Fruit fly (Drosophila melanogaster) whole organism, embryonic: ENCODE measurements around the gene CG4957.

Source experiments
- Bdp1 ChIP-seq: fragments of 200-800 bp; sonication (Bioruptor generic); optimal IDR thresholded peaks from 3 replicates; lab custom pipeline; 2016; ENCODE audit warnings: missing biosample characterization, missing genetic modification characterization
- Bgb ChIP-seq: fragments of 200-800 bp; sonication (Bioruptor generic); IDR thresholded peaks from 2 replicates; pipeline ENCODE4 v1.3.6; 2022; ENCODE audit warnings: missing biosample characterization, missing genetic modification characterization; ENCODE audit not compliant: partially characterized antibody
- CG10209 ChIP-seq: fragments of 200-800 bp; sonication (Bioruptor generic); optimal IDR thresholded peaks from 3 replicates; lab custom pipeline; 2017; ENCODE audit warnings: missing biosample characterization, mild to moderate bottlenecking, missing genetic modification characterization, missing genetic modification reagents
- CG14710 ChIP-seq: fragments of 200-800 bp; sonication (Bioruptor generic); optimal IDR thresholded peaks from 3 replicates; lab custom pipeline; 2019; ENCODE audit warnings: missing biosample characterization, mild to moderate bottlenecking, missing genetic modification characterization, moderate library complexity
- CG16779 ChIP-seq: fragments of 200-800 bp; sonication (Bioruptor generic); IDR thresholded peaks from 2 replicates; pipeline ENCODE4 v1.3.6; 2022; ENCODE audit warnings: missing biosample characterization, missing genetic modification characterization
- CG30431 ChIP-seq: fragments of 200-800 bp; sonication (Bioruptor generic); optimal IDR thresholded peaks from 2 replicates; lab custom pipeline; 2017; ENCODE audit warnings: missing biosample characterization, missing genetic modification characterization
- CG3726 ChIP-seq: fragments of 200-800 bp; sonication (Bioruptor generic); IDR thresholded peaks from 3 replicates; pipeline ENCODE4, ENCODE4 v1.3.6; 2022; ENCODE audit warnings: missing biosample characterization, missing genetic modification characterization
- CG3847 ChIP-seq: fragments of 200-800 bp; sonication (Bioruptor generic); IDR thresholded peaks from 2 replicates; pipeline ENCODE4 v1.3.6; 2022; ENCODE audit warnings: missing biosample characterization, missing genetic modification characterization
- CG43689 ChIP-seq: fragments of 200-800 bp; sonication (Bioruptor generic); IDR thresholded peaks from 2 replicates; pipeline ENCODE4 v1.3.6; 2022; ENCODE audit warnings: missing biosample characterization, missing genetic modification characterization
- CG4617 ChIP-seq: fragments of 200-800 bp; sonication (Bioruptor generic); optimal IDR thresholded peaks from 3 replicates; lab custom pipeline; 2016; ENCODE audit warnings: missing biosample characterization, missing genetic modification characterization, borderline replicate concordance
- CG8290 ChIP-seq, 3 experiments: fragments of 200-800 bp; sonication (Bioruptor generic); optimal IDR thresholded peaks; 2 replicates each; lab custom pipeline; 2016 to 2019; ENCODE audit warnings: missing biosample characterization in 3 of 3, missing genetic modification characterization in 3 of 3, mild to moderate bottlenecking in 2 of 3, moderate library complexity in 1 of 3
- CG8924 ChIP-seq: fragments of 200-800 bp; optimal IDR thresholded peaks from 3 replicates; lab custom pipeline; 2019; ENCODE audit warnings: missing biosample characterization, mild to moderate bottlenecking, missing genetic modification characterization, moderate library complexity
- CG9817 ChIP-seq: fragments of 200-800 bp; sonication (Bioruptor generic); optimal IDR thresholded peaks from 2 replicates; lab custom pipeline; 2018; ENCODE audit warnings: missing biosample characterization, mild to moderate bottlenecking, missing genetic modification characterization, moderate library complexity
- D ChIP-seq, 2 experiments: fragments of 200-800 bp in 1 of 2; fragments of >200 bp in 1 of 2; sonication (Bioruptor generic) in 1 of 2; optimal IDR thresholded peaks; 2 replicates in 1 of 2; 3 replicates in 1 of 2; lab custom pipeline; 2017; ENCODE audit warnings: mild to moderate bottlenecking in 1 of 2, missing biosample characterization in 1 of 2, missing genetic modification characterization in 1 of 2, missing genetic modification reagents in 1 of 2
- Dfd ChIP-seq, 2 experiments: fragments of >200 bp; optimal IDR thresholded peaks; 2 replicates each; lab custom pipeline; 2017; ENCODE audit warnings: missing biosample characterization in 2 of 2, missing genetic modification characterization in 2 of 2
- Doc2 ChIP-seq: fragments of 200-800 bp; sonication (Bioruptor generic); IDR thresholded peaks from 2 replicates; pipeline ENCODE4 v1.3.6; 2022; ENCODE audit warnings: missing biosample characterization, missing genetic modification characterization
- Doc3 ChIP-seq: fragments of 200-800 bp; sonication (Bioruptor generic); IDR thresholded peaks from 3 replicates; pipeline ENCODE4 v1.3.6; 2022; ENCODE audit warnings: missing biosample characterization, missing genetic modification characterization; ENCODE audit not compliant: partially characterized antibody
- ERR ChIP-seq: fragments of 200-800 bp; sonication (Bioruptor generic); optimal IDR thresholded peaks from 2 replicates; lab custom pipeline; 2016; ENCODE audit warnings: missing biosample characterization, missing genetic modification characterization
- Ets97D ChIP-seq: fragments of 200-800 bp; sonication (Bioruptor generic); optimal IDR thresholded peaks from 3 replicates; lab custom pipeline; 2016; ENCODE audit warnings: missing biosample characterization, missing genetic modification characterization
- Gug ChIP-seq: fragments of 200-800 bp; sonication (Bioruptor generic); IDR thresholded peaks from 4 replicates; pipeline ENCODE4 v1.3.6; 2022; ENCODE audit warnings: missing biosample characterization, missing genetic modification characterization
- HmgZ ChIP-seq: fragments of 200-800 bp; sonication (Bioruptor generic); optimal IDR thresholded peaks from 2 replicates; lab custom pipeline; 2018; ENCODE audit warnings: missing biosample characterization, mild to moderate bottlenecking, missing genetic modification characterization
- Jarid2 ChIP-seq: fragments of 200-800 bp; sonication (Bioruptor generic); optimal IDR thresholded peaks from 3 replicates; lab custom pipeline; 2017; ENCODE audit warnings: mild to moderate bottlenecking, missing biosample characterization, missing genetic modification reagents, missing genetic modification characterization
- NFAT ChIP-seq: fragments of 200-800 bp; sonication (Bioruptor generic); IDR thresholded peaks from 2 replicates; pipeline ENCODE4 v1.3.6; 2022; ENCODE audit warnings: missing biosample characterization, missing genetic modification characterization
- Opbp ChIP-seq: fragments of 200-800 bp; sonication (Bioruptor generic); IDR thresholded peaks from 3 replicates; pipeline ENCODE4 v1.3.6; 2022; ENCODE audit warnings: missing biosample characterization, missing genetic modification characterization; ENCODE audit not compliant: partially characterized antibody
- Scr ChIP-seq: fragments of 200-800 bp; sonication (Bioruptor generic); IDR thresholded peaks from 2 replicates; pipeline ENCODE4 v1.3.6; 2022; ENCODE audit warnings: missing biosample characterization, missing genetic modification characterization; ENCODE audit not compliant: partially characterized antibody
- Six4 ChIP-seq: fragments of 200-800 bp; sonication (Bioruptor generic); optimal IDR thresholded peaks from 2 replicates; lab custom pipeline; 2016; ENCODE audit warnings: missing biosample characterization, missing genetic modification characterization
- Usf ChIP-seq: fragments of 200-800 bp; sonication (Bioruptor generic); optimal IDR thresholded peaks from 2 replicates; lab custom pipeline; 2017; ENCODE audit warnings: missing genotype, missing biosample characterization, missing genetic modification characterization
- chinmo ChIP-seq: fragments of 200-800 bp; sonication (Bioruptor generic); IDR thresholded peaks from 4 replicates; pipeline ENCODE4 v1.3.6; 2022; ENCODE audit warnings: missing biosample characterization, missing genetic modification characterization; ENCODE audit not compliant: partially characterized antibody
- dati ChIP-seq: fragments of 200-800 bp; sonication (Bioruptor generic); IDR thresholded peaks from 2 replicates; pipeline ENCODE4 v1.3.6; 2022; ENCODE audit warnings: missing biosample characterization, missing genetic modification characterization
- ems ChIP-seq: fragments of 200-800 bp; sonication (Bioruptor generic); optimal IDR thresholded peaks from 3 replicates; lab custom pipeline; 2016; ENCODE audit warnings: missing biosample characterization, missing genetic modification characterization
- fd64A ChIP-seq: fragments of 200-800 bp; sonication (Bioruptor generic); optimal IDR thresholded peaks from 3 replicates; lab custom pipeline; 2018; ENCODE audit warnings: missing biosample characterization, mild to moderate bottlenecking, missing genetic modification characterization
- grn ChIP-seq: fragments of 200-800 bp; sonication (Bioruptor generic); optimal IDR thresholded peaks from 3 replicates; lab custom pipeline; 2017; ENCODE audit warnings: missing biosample characterization, missing genetic modification characterization
- gsb-n ChIP-seq: fragments of 200-800 bp; sonication (Bioruptor generic); optimal IDR thresholded peaks from 3 replicates; lab custom pipeline; 2018; ENCODE audit warnings: missing biosample characterization, mild to moderate bottlenecking, missing genetic modification characterization
- inv ChIP-seq: fragments of 200-800 bp; sonication (Bioruptor generic); IDR thresholded peaks from 2 replicates; pipeline ENCODE4 v1.3.6; 2022; ENCODE audit warnings: missing biosample characterization, missing genetic modification characterization; ENCODE audit not compliant: partially characterized antibody
- jumu ChIP-seq: fragments of 200-800 bp; sonication (Bioruptor generic); optimal IDR thresholded peaks from 3 replicates; lab custom pipeline; 2016; ENCODE audit warnings: missing biosample characterization, missing genetic modification characterization
- lilli ChIP-seq: fragments of 200-800 bp; sonication (Bioruptor generic); optimal IDR thresholded peaks from 3 replicates; lab custom pipeline; 2016; ENCODE audit warnings: missing biosample characterization, missing genetic modification characterization
- maf-S ChIP-seq: fragments of 200-800 bp; sonication (Bioruptor generic); optimal IDR thresholded peaks from 2 replicates; lab custom pipeline; 2016; ENCODE audit warnings: missing biosample characterization, missing genetic modification characterization
- nmo ChIP-seq: fragments of 200-800 bp; sonication (Bioruptor generic); optimal IDR thresholded peaks from 2 replicates; lab custom pipeline; 2018; ENCODE audit warnings: missing biosample characterization, mild to moderate bottlenecking, missing genetic modification characterization, moderate library complexity
- odd ChIP-seq: fragments of 200-800 bp; sonication (Bioruptor generic); optimal IDR thresholded peaks from 2 replicates; lab custom pipeline; 2017; ENCODE audit warnings: missing biosample characterization, mild to moderate bottlenecking, missing genetic modification characterization
- pan ChIP-seq, 4 experiments: fragments of >200 bp in 3 of 4; fragments of 200-800 bp in 1 of 4; sonication (Bioruptor generic) in 1 of 4; optimal IDR thresholded peaks in 3 of 4; IDR thresholded peaks in 1 of 4; 2 replicates each; pipeline versions ENCODE4 v1.3.6 to Lab custom; 2017 to 2022; ENCODE audit warnings: missing biosample characterization in 2 of 4, missing genetic modification characterization in 2 of 4, mixed read lengths in 1 of 4
- prd ChIP-seq, 3 experiments: fragments of >200 bp in 2 of 3; fragments of 200-800 bp in 1 of 3; sonication (Bioruptor generic) in 1 of 3; optimal IDR thresholded peaks in 2 of 3; IDR thresholded peaks in 1 of 3; 2 replicates in 2 of 3; 3 replicates in 1 of 3; pipeline versions ENCODE4 v1.3.6 to Lab custom; 2017 to 2022; ENCODE audit warnings: missing biosample characterization in 1 of 3, missing genetic modification characterization in 1 of 3
- slbo ChIP-seq: fragments of 200-800 bp; sonication (Bioruptor generic); IDR thresholded peaks from 2 replicates; pipeline ENCODE4 v1.3.6; 2022; ENCODE audit warnings: missing biosample characterization, missing genetic modification characterization
- stwl ChIP-seq: fragments of 200-800 bp; sonication (Bioruptor generic); optimal IDR thresholded peaks from 3 replicates; lab custom pipeline; 2018; ENCODE audit warnings: missing biosample characterization, mild to moderate bottlenecking, missing genetic modification characterization, moderate library complexity
- tna ChIP-seq: fragments of 200-800 bp; sonication (Bioruptor generic); IDR thresholded peaks from 2 replicates; pipeline ENCODE4 v1.3.6; 2022; ENCODE audit warnings: missing biosample characterization, missing genetic modification characterization; ENCODE audit not compliant: partially characterized antibody
- trem ChIP-seq: fragments of 200-800 bp; optimal IDR thresholded peaks from 3 replicates; lab custom pipeline; 2019; ENCODE audit warnings: missing biosample characterization, mild to moderate bottlenecking, missing genetic modification characterization, moderate library complexity
- tx ChIP-seq: fragments of 200-800 bp; sonication (Bioruptor generic); optimal IDR thresholded peaks from 2 replicates; lab custom pipeline; 2016; ENCODE audit warnings: missing biosample characterization, missing genetic modification characterization
- unc-4 ChIP-seq: fragments of 200-800 bp; sonication (Bioruptor generic); IDR thresholded peaks from 2 replicates; pipeline ENCODE4 v1.3.6; 2022; ENCODE audit warnings: missing biosample characterization, missing genetic modification characterization; ENCODE audit not compliant: partially characterized antibody
- usp ChIP-seq: fragments of >200 bp; optimal IDR thresholded peaks from 2 replicates; lab custom pipeline; 2017; ENCODE audit warnings: missing biosample characterization, missing genetic modification characterization
- zfh1 ChIP-seq: fragments of 200-800 bp; sonication (Bioruptor generic); IDR thresholded peaks from 3 replicates; pipeline ENCODE4 v1.3.6; 2022; ENCODE audit warnings: missing biosample characterization, missing genetic modification characterization

CG4957 gene

dm6 chr2L:10278658-10279057 lies 10.0 kb downstream of the CG4957 start, which contains the start of gene Utx (continued):
- TF ChIP-seq inv (GFP tag; lab: Robert Waterston, UW) (peak; percentile 88), CG14710 (peak; percentile 56), CG4617 (peak; percentile 55), prd (optimal IDR thresholded peaks at IDR 0.05; lab: Kevin White, UChicago) (no peak), prd (GFP tag; IDR thresholded peaks at IDR 0.05; lab: Robert Waterston, UW) (no peak), Usf (no peak), NFAT (GFP tag; lab: Robert Waterston, UW) (no peak), trem (peak; percentile 49), CG8290 (GFP tag; optimal IDR thresholded peaks at IDR 0.05; lab: Kevin White, UChicago) (peak; percentile 5), CG8290 (tag; optimal IDR thresholded peaks at IDR 0.05; lab: Kevin White, UChicago) (no peak), tna (GFP tag; lab: Robert Waterston, UW) (peak; percentile 69), Bgb (GFP tag; lab: Robert Waterston, UW) (peak; percentile 88), CG16779 (GFP tag; lab: Robert Waterston, UW) (no peak), Doc2 (no peak), CG8924 (tag; lab: Kevin White, UChicago) (no peak), ems (GFP tag; lab: Kevin White, UChicago) (no peak), Jarid2 (GFP tag; lab: Kevin White, UChicago) (no peak), nmo (GFP tag; lab: Kevin White, UChicago) (no peak), chinmo (GFP tag; lab: Robert Waterston, UW) (0 out of 4 replicates have a peak, but pooled peaks have one; percentile 49), tx (no peak), Opbp (peak; percentile 92), D (optimal IDR thresholded peaks at IDR 0.05; lab: Kevin White, UChicago) (no peak), D (GFP tag; optimal IDR thresholded peaks at IDR 0.05; lab: Kevin White, UChicago) (no peak), CG9817 (tag; lab: Kevin White, UChicago) (no peak), Doc3 (GFP tag; lab: Robert Waterston, UW) (peak; percentile 79), odd (GFP tag; lab: Kevin White, UChicago) (no peak), Bdp1 (GFP tag; lab: Kevin White, UChicago) (no peak), usp (GFP tag; lab: Kevin White, UChicago) (no peak), Six4 (no peak), gsb-n (tag; lab: Kevin White, UChicago) (no peak), fd64A (GFP tag; lab: Kevin White, UChicago) (no peak), CG3847 (no peak), pan (optimal IDR thresholded peaks at IDR 0.05; lab: Kevin White, UChicago) (no peak), pan (GFP tag; optimal IDR thresholded peaks at IDR 0.05 in 1 of 2, IDR thresholded peaks at IDR 0.05 in 1 of 2) (no peak), stwl (tag; lab: Kevin White, UChicago) (no peak), Ets97D (peak; percentile 50), ERR (GFP tag; lab: Kevin White, UChicago) (no peak), unc-4 (peak; percentile 75), lilli (GFP tag; lab: Kevin White, UChicago) (no peak), grn (GFP tag; lab: Kevin White, UChicago) (no peak), Dfd (GFP tag; optimal IDR thresholded peaks at IDR 0.05; lab: Kevin White, UChicago) (no peak), Gug (GFP tag; lab: Robert Waterston, UW) (no peak; the same call in 3 of the 4 replicates), zfh1 (GFP tag; lab: Robert Waterston, UW) (no peak), maf-S (no peak), CG30431 (no peak), CG10209 (GFP tag; lab: Kevin White, UChicago) (no peak), jumu (GFP tag; lab: Kevin White, UChicago) (no peak), HmgZ (peak; percentile 3), Scr (GFP tag; lab: Robert Waterston, UW) (peak; percentile 80), slbo (GFP tag; lab: Robert Waterston, UW) (peak; percentile 57; the same call in 1 of the 2 replicates), CG43689 (no peak), CG3726 (no peak), dati (no peak)
